Fruit fly (Drosophila melanogaster): ENCODE measurements around the gene CG33552.

- TF ChIP-seq svp (GFP tag) (peak; percentile 94), spab (GFP tag; optimal IDR thresholded peaks at IDR 0.05) (peak; percentile 94), topi (GFP tag; optimal IDR thresholded peaks at IDR 0.05) (peak; percentile 95), CG1621 (tag; optimal IDR thresholded peaks at IDR 0.05) (peak; percentile 95), achi (GFP tag; optimal IDR thresholded peaks at IDR 0.05) (peak; percentile 96), CG15336 (GFP tag; IDR thresholded peaks at IDR 0.05) (peak; percentile 97), net (GFP tag; optimal IDR thresholded peaks at IDR 0.05) (peak; percentile 96), Hr38 (GFP tag; optimal IDR thresholded peaks at IDR 0.05) (peak; percentile 9), cyc (GFP tag; optimal IDR thresholded peaks at IDR 0.05) (peak; percentile 86)
Observed at dm6 chr2L:16683958-16684877, 1.9 kb downstream of the CG33552 start, which contains the start of gene CG31807.

Data from whole organism, prepupa.